Worm (Caenorhabditis elegans): ENCODE measurements around the gene rpl-11.1.

DNA sequence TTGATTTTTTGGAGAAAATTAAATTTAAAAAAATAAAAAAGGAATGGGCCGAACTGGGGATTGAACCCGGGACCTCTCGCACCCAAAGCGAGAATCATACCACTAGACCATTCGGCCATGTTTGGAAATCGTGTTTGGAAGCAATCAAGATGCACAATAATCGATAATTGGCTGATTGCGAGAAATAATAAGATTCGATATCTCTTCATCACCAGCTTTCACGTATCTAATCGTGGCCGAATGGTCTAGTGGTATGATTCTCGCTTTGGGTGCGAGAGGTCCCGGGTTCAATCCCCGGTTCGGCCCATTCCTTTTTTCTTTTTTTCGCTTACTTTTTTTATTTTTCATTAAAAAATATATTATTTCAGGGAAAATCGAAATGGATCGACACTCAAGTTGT lies 3.8 kb downstream of the rpl-11.1 start:
- TF ChIP-seq flt-1 (GFP tag; IDR thresholded peaks at IDR 0.05) (no peak), cog-1 (tag; optimal IDR thresholded peaks at IDR 0.05) (no peak), ztf-23 (GFP tag; IDR thresholded peaks at IDR 0.05) (no peak)
